Fruit fly (Drosophila melanogaster): Measurements from ENCODE around the gene Abcd3.

Gene Abcd3

dm6 chrX:19791832-19792231 is 41.3 kb downstream of the Abcd3 start:
- TF ChIP-seq CG4282 (GFP tag; optimal IDR thresholded peaks at IDR 0.05), result no peak
- TF ChIP-seq Blimp-1 (GFP tag; optimal IDR thresholded peaks at IDR 0.05), result peak; percentile 13
- no peak for TF ChIP-seq bcd (GFP tag; optimal IDR thresholded peaks at IDR 0.05)
- peak; percentile 56 for TF ChIP-seq crol (GFP tag; IDR thresholded peaks at IDR 0.05)
- no peak for TF ChIP-seq Ptx1 (GFP tag; IDR thresholded peaks at IDR 0.05)
- TF ChIP-seq CG31365 (tag; optimal IDR thresholded peaks at IDR 0.05), result no peak
- TF ChIP-seq emc (GFP tag; optimal IDR thresholded peaks at IDR 0.05), result no peak
- no peak for TF ChIP-seq CG9215 (GFP tag; IDR thresholded peaks at IDR 0.05)
- no peak for TF ChIP-seq phol (tag; optimal IDR thresholded peaks at IDR 0.05)
- TF ChIP-seq row (GFP tag; IDR thresholded peaks at IDR 0.05), result no peak
- no peak for TF ChIP-seq Camta (GFP tag; optimal IDR thresholded peaks at IDR 0.05)
- no peak for TF ChIP-seq jing (GFP tag; optimal IDR thresholded peaks at IDR 0.05)
- no peak for TF ChIP-seq Six4 (GFP tag; optimal IDR thresholded peaks at IDR 0.05)
- TF ChIP-seq abd-A (tag; optimal IDR thresholded peaks at IDR 0.05), result peak; percentile 41
- TF ChIP-seq Ets65A (GFP tag), result peak; percentile 38
- peak; percentile 42 for TF ChIP-seq Med (GFP tag)
- no peak for TF ChIP-seq tll (GFP tag; optimal IDR thresholded peaks at IDR 0.05)
- no peak for TF ChIP-seq mam (GFP tag; optimal IDR thresholded peaks at IDR 0.05)

dm6 chrX:19792572-19792971 is 42.0 kb downstream of the Abcd3 start:
- TF ChIP-seq Six4 (GFP tag; optimal IDR thresholded peaks at IDR 0.05) (no peak), fd102C (GFP tag; optimal IDR thresholded peaks at IDR 0.05) (no peak), CG14965 (GFP tag; optimal IDR thresholded peaks at IDR 0.05; ENCODE audit: borderline replicate concordance) (no peak), CG7987 (GFP tag; optimal IDR thresholded peaks at IDR 0.05) (no peak), otp (GFP tag; IDR thresholded peaks at IDR 0.05) (no peak), cg (GFP tag; optimal IDR thresholded peaks at IDR 0.05) (peak; percentile 26), abd-A (tag; optimal IDR thresholded peaks at IDR 0.05) (peak; percentile 95), CG11560 (tag; IDR thresholded peaks at IDR 0.05) (no peak), CG10147 (GFP tag; optimal IDR thresholded peaks at IDR 0.05) (no peak), CG33557 (GFP tag; optimal IDR thresholded peaks at IDR 0.05) (no peak), Neu2 (GFP tag; optimal IDR thresholded peaks at IDR 0.05; ENCODE audit: borderline replicate concordance) (no peak), CG13894 (tag; optimal IDR thresholded peaks at IDR 0.05) (peak; percentile 40), sd (tag; optimal IDR thresholded peaks at IDR 0.05) (peak; percentile 29), CG32767 (GFP tag; IDR thresholded peaks at IDR 0.05) (0 out of 2 replicates have a peak, but pooled peaks have one; percentile 34), Hey (tag; optimal IDR thresholded peaks at IDR 0.05) (peak; percentile 32), Dad (GFP tag; optimal IDR thresholded peaks at IDR 0.05) (no peak), pros (GFP tag; optimal IDR thresholded peaks at IDR 0.05) (no peak), crol (GFP tag; IDR thresholded peaks at IDR 0.05) (peak; percentile 93), CHES-1-like (GFP tag; optimal IDR thresholded peaks at IDR 0.05) (no peak), ranshi (GFP tag; IDR thresholded peaks at IDR 0.05) (no peak), sna (GFP tag; IDR thresholded peaks at IDR 0.05; ENCODE audit: partially characterized antibody) (no peak), Rfx (GFP tag; IDR thresholded peaks at IDR 0.05) (peak; percentile 32; the same call in 1 of the 2 replicates), CG15601 (tag; optimal IDR thresholded peaks at IDR 0.05) (no peak), CG8290 (GFP tag; optimal IDR thresholded peaks at IDR 0.05) (no peak), CG8290 (tag; optimal IDR thresholded peaks at IDR 0.05) (peak in 1 of 2 experiments; percentile 16), CG7556 (GFP tag; optimal IDR thresholded peaks at IDR 0.05) (no peak), Bgb (GFP tag; IDR thresholded peaks at IDR 0.05; ENCODE audit: partially characterized antibody) (0 out of 2 replicates have a peak, but pooled peaks have one; percentile 9), vvl (GFP tag; IDR thresholded peaks at IDR 0.05) (no peak), croc (GFP tag; conservative IDR thresholded peaks at IDR 0.05) (no peak), tin (GFP tag; optimal IDR thresholded peaks at IDR 0.05) (no peak), CG10321 (GFP tag; IDR thresholded peaks at IDR 0.05) (no peak), ac (GFP tag; optimal IDR thresholded peaks at IDR 0.05) (no peak), stwl (tag; optimal IDR thresholded peaks at IDR 0.05) (no peak), CG12391 (tag; optimal IDR thresholded peaks at IDR 0.05) (no peak), crp (GFP tag; optimal IDR thresholded peaks at IDR 0.05) (no peak)
